Worm (Caenorhabditis elegans): ENCODE results near the gene K02C4.5.

K02C4.5 gene

DNA sequence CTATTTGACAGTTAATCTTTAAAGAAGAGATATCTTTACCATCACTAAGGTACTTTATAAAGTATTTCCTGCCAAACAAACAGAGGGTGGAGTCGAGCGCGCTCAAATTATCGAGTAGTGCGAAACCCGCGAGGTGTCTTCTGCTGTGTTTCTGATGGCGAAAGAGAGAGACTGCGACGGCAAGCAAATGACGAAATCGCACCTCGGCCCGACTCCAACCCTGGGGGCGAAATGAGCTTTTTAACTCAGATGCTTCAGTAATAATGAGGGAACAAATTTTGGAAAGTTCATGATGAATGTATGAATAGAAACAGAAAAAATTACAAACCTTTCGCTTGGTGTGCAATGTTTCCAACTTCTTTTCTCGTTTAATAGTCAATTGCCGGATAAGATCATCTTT lies 13.3 kb downstream of the K02C4.5 start (continued):
- TF ChIP-seq lsy-2 (tag; optimal IDR thresholded peaks at IDR 0.05) = peak; percentile 59 to 67
- TF ChIP-seq tlp-1 (tag; optimal IDR thresholded peaks at IDR 0.05) = no peak
- TF ChIP-seq fkh-10 (GFP tag; optimal IDR thresholded peaks at IDR 0.05) = no peak
- TF ChIP-seq ets-5 (GFP tag; IDR thresholded peaks at IDR 0.05) = no peak
- TF ChIP-seq ceh-8 (GFP tag; optimal IDR thresholded peaks at IDR 0.05) = peak; percentile 12
- TF ChIP-seq lin-13 (GFP tag; optimal IDR thresholded peaks at IDR 0.05) = peak; percentile 34
- no peak for TF ChIP-seq ceh-88 (GFP tag; IDR thresholded peaks at IDR 0.05)
- peak; percentile 78 for TF ChIP-seq elt-2 (tag; optimal IDR thresholded peaks at IDR 0.05)
- TF ChIP-seq C34B4.2 (tag; optimal IDR thresholded peaks at IDR 0.05) = no peak
- TF ChIP-seq mab-9 (GFP tag; IDR thresholded peaks at IDR 0.05) = peak; percentile 38; the same call in 1 of the 2 replicates
- TF ChIP-seq unc-30 (tag; optimal IDR thresholded peaks at IDR 0.05) = no peak
- TF ChIP-seq nhr-76 (tag; optimal IDR thresholded peaks at IDR 0.05) = no peak
- TF ChIP-seq egl-13 (tag; optimal IDR thresholded peaks at IDR 0.05) = no peak
- no peak for TF ChIP-seq hlh-4 (tag; optimal IDR thresholded peaks at IDR 0.05)
- TF ChIP-seq nhr-19 (GFP tag; conservative IDR thresholded peaks at IDR 0.05) = peak; percentile 85
- TF ChIP-seq swsn-7 (tag; optimal IDR thresholded peaks at IDR 0.05) = peak; percentile 78
- peak in 1 of 2 experiments; percentile 6 for TF ChIP-seq egl-27 (tag; optimal IDR thresholded peaks at IDR 0.05)
- peak; percentile 11; the same call in 1 of the 2 replicates for TF ChIP-seq isw-1 (GFP tag; IDR thresholded peaks at IDR 0.05)
- TF ChIP-seq sup-37 (GFP tag; optimal IDR thresholded peaks at IDR 0.05) = no peak
- TF ChIP-seq ztf-4 (tag; optimal IDR thresholded peaks at IDR 0.05) = no peak
- TF ChIP-seq fos-1 (tag; optimal IDR thresholded peaks at IDR 0.05) = peak; percentile 41
- peak; percentile 39 for TF ChIP-seq pax-3 (tag; optimal IDR thresholded peaks at IDR 0.05)
- peak; percentile 98 for TF ChIP-seq snpc-4 (tag; optimal IDR thresholded peaks at IDR 0.05)
- TF ChIP-seq nhr-12 (tag; optimal IDR thresholded peaks at IDR 0.05) = no peak
- TF ChIP-seq nhr-84 (tag; optimal IDR thresholded peaks at IDR 0.05) = no peak
- TF ChIP-seq unc-86 (tag; optimal IDR thresholded peaks at IDR 0.05) = no peak
- TF ChIP-seq nhr-90 (tag; optimal IDR thresholded peaks at IDR 0.05; ENCODE audit: poor library complexity) = peak; percentile 85
- TF ChIP-seq pag-3 (tag; optimal IDR thresholded peaks at IDR 0.05; ENCODE audit: borderline replicate concordance, insufficient read depth) = no peak
- TF ChIP-seq dsc-1 (tag; optimal IDR thresholded peaks at IDR 0.05) = peak; percentile 49
- peak; percentile 62 for TF ChIP-seq grh-1 (GFP tag; IDR thresholded peaks at IDR 0.05)
- TF ChIP-seq hlh-17 (GFP tag; optimal IDR thresholded peaks at IDR 0.05; ENCODE audit: borderline replicate concordance) = no peak
- TF ChIP-seq C04F5.9 (tag; optimal IDR thresholded peaks at IDR 0.05) = no peak
- no peak for TF ChIP-seq sox-4 (tag; optimal IDR thresholded peaks at IDR 0.05)
- TF ChIP-seq unc-62 (GFP tag; optimal IDR thresholded peaks at IDR 0.05) = no peak
- TF ChIP-seq zip-4 (GFP tag; optimal IDR thresholded peaks at IDR 0.05) = peak; percentile 57
- no peak for TF ChIP-seq nhr-11 (tag; optimal IDR thresholded peaks at IDR 0.05)
- no peak for TF ChIP-seq mdl-1 (tag; optimal IDR thresholded peaks at IDR 0.05)
- TF ChIP-seq nhr-77 (tag; optimal IDR thresholded peaks at IDR 0.05) = peak; percentile 63
- TF ChIP-seq hpl-2 (GFP tag; optimal IDR thresholded peaks at IDR 0.05) = peak; percentile 62
- no peak for TF ChIP-seq mef-2 (tag; optimal IDR thresholded peaks at IDR 0.05)
- TF ChIP-seq ceh-63 (GFP tag; optimal IDR thresholded peaks at IDR 0.05) = no peak
- no peak for TF ChIP-seq blmp-1 (tag; optimal IDR thresholded peaks at IDR 0.05)
- peak; percentile 87 for TF ChIP-seq nhr-71 (tag; optimal IDR thresholded peaks at IDR 0.05)
- no peak for TF ChIP-seq nhr-237 (tag; optimal IDR thresholded peaks at IDR 0.05)
- TF ChIP-seq zag-1 (tag; optimal IDR thresholded peaks at IDR 0.05) = no peak
- no peak for TF ChIP-seq irx-1 (tag; optimal IDR thresholded peaks at IDR 0.05)
- TF ChIP-seq ama-1 (optimal IDR thresholded peaks at IDR 0.05) = peak; percentile 73
- TF ChIP-seq ceh-82 (tag; optimal IDR thresholded peaks at IDR 0.05) = peak; percentile 69 to 83 (median 74)
- peak; percentile 42 for TF ChIP-seq fkh-8 (tag; optimal IDR thresholded peaks at IDR 0.05)
- TF ChIP-seq mep-1 (tag; optimal IDR thresholded peaks at IDR 0.05) = no peak
- TF ChIP-seq ces-1 (GFP tag; optimal IDR thresholded peaks at IDR 0.05) = no peak
- TF ChIP-seq efl-1 (optimal IDR thresholded peaks at IDR 0.05) = peak; percentile 62 to 70
- TF ChIP-seq efl-1 (GFP tag; optimal IDR thresholded peaks at IDR 0.05 in 1 of 2) = peak; percentile 23 to 95
- TF ChIP-seq unc-98 (GFP tag; IDR thresholded peaks at IDR 0.05) = no peak
